Worm (Caenorhabditis elegans) whole organism, L4/young adult: ENCODE results near the gene ZK673.6.

Experiments
- W03F9.2 ChIP-seq: fragments of 150-350 bp; optimal IDR thresholded peaks from 2 replicates; lab custom pipeline; 2014; ENCODE audit warnings: missing biosample characterization, missing genetic modification characterization
- dao-5 ChIP-seq: sonication (generic microtip); optimal IDR thresholded peaks from 2 replicates; lab custom pipeline; 2016; ENCODE audit warnings: missing genotype, missing genetic modification characterization, moderate library complexity, missing compliant biosample characterization

DNA sequence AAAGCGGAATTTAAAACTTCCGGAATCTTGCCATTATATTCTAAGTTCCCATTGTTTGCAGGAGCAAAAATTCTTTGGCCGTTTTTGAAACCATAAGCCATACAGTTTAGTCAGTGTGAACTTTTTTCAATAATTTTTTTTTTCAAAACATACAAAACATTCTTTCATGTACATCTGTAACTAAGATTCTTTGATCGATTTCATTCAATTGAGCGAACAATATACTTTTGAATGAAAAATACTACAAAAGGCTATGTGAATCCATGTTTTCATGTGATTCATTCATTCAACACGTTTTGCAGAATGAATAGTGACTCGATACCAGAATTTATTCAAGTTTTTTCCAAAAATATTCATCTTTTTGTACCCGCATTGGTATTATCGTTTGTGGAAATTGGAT, 22.6 kb upstream of the ZK673.6 start, which contains the start of gene ZK666.15:
- TF ChIP-seq dao-5 (tag; lab: Kevin White, UChicago) (no peak), W03F9.2 (tag; lab: Kevin White, UChicago) (no peak)
